Worm (Caenorhabditis elegans): ENCODE results near the gene nhr-159.

DNA sequence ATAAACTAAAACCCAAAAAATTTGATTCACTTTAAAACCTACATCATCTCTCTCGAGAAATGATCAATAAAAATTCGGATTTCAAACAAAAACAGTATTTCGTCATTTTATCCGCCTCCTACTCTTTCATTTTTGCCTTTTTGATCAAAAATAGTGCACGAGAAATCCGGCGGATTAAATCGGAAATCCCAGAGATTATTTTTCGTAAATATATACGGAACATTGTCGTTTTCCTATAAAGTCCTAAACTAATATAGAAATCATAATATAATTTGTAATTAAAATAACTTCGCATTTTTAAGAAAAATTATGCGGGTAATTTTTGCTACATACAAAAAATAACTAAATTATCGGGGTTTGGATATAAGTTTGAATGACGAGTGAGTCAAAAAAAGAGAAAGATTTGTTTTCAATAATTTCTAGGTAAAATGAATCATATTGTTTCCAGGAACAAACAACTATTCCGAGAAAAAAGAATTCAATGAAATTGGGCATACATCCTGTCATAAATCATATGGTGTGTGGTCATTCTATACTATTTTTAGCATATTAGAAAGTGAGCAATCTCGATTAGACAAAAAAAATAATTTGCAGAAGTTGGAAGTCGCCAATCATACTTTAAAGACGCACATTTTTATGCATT lies 3.9 kb downstream of the nhr-159 start, which contains the start of gene nhr-158:
- TF ChIP-seq unc-55 (GFP tag; optimal IDR thresholded peaks at IDR 0.05) (no peak), Y22D7AL.16 (tag; optimal IDR thresholded peaks at IDR 0.05) (no peak), C38D4.7 (GFP tag; optimal IDR thresholded peaks at IDR 0.05) (no peak), hlh-15 (tag; optimal IDR thresholded peaks at IDR 0.05) (no peak), ama-1 (optimal IDR thresholded peaks at IDR 0.05) (no peak), pag-3 (tag; optimal IDR thresholded peaks at IDR 0.05; ENCODE audit: borderline replicate concordance) (no peak), unc-86 (tag; optimal IDR thresholded peaks at IDR 0.05) (no peak), tbx-7 (tag; optimal IDR thresholded peaks at IDR 0.05) (no peak), F13H6.1 (tag; optimal IDR thresholded peaks at IDR 0.05) (no peak), unc-42 (tag; optimal IDR thresholded peaks at IDR 0.05) (no peak), nfya-1 (tag; optimal IDR thresholded peaks at IDR 0.05) (no peak), ahr-1 (tag; optimal IDR thresholded peaks at IDR 0.05) (no peak), ceh-30 (tag; optimal IDR thresholded peaks at IDR 0.05) (no peak)

All from whole organism, late embryonic.